Fruit fly (Drosophila melanogaster): Measurements from ENCODE around the gene Ir7e.

Ir7e gene

dm6 chrX:7931028-7931549 is 49.6 kb upstream of the Ir7e start, which contains the start of gene mahe (continued):
- TF ChIP-seq Trl (optimal IDR thresholded peaks at IDR 0.05), result peak; percentile 74 to 90
- TF ChIP-seq Trl (GFP tag; optimal IDR thresholded peaks at IDR 0.05), result peak; percentile 5
- TF ChIP-seq Dll (GFP tag; IDR thresholded peaks at IDR 0.05; ENCODE audit: partially characterized antibody), result peak; percentile 87
- TF ChIP-seq Awh (GFP tag; IDR thresholded peaks at IDR 0.05), result no peak
- TF ChIP-seq sqz (GFP tag; optimal IDR thresholded peaks at IDR 0.05), result peak; percentile 48
- TF ChIP-seq NC2α (GFP tag; optimal IDR thresholded peaks at IDR 0.05), result no peak
- TF ChIP-seq row (GFP tag; IDR thresholded peaks at IDR 0.05), result peak; percentile 32; the same call in 1 of the 3 replicates
- TF ChIP-seq HLH3B (GFP tag; IDR thresholded peaks at IDR 0.05), result 0 out of 2 replicates have a peak, but pooled peaks have one; percentile 7
- no peak for TF ChIP-seq CG13123 (GFP tag; optimal IDR thresholded peaks at IDR 0.05)
- peak; percentile 89 for TF ChIP-seq Bgb (GFP tag; IDR thresholded peaks at IDR 0.05; ENCODE audit: partially characterized antibody)
- no peak for TF ChIP-seq HmgD (GFP tag; optimal IDR thresholded peaks at IDR 0.05)
- TF ChIP-seq Doc3 (GFP tag; IDR thresholded peaks at IDR 0.05; ENCODE audit: partially characterized antibody), result peak; percentile 71
- TF ChIP-seq Sox102F (GFP tag; optimal IDR thresholded peaks at IDR 0.05), result no peak
- no peak for TF ChIP-seq CG4404 (GFP tag; IDR thresholded peaks at IDR 0.05)
- no peak for TF ChIP-seq CG4730 (GFP tag; IDR thresholded peaks at IDR 0.05)
- no peak for TF ChIP-seq br (optimal IDR thresholded peaks at IDR 0.05)
- TF ChIP-seq abd-A (tag; optimal IDR thresholded peaks at IDR 0.05), result no peak
- no peak for TF ChIP-seq klu (GFP tag; IDR thresholded peaks at IDR 0.05)
- TF ChIP-seq Hr39 (optimal IDR thresholded peaks at IDR 0.05), result no peak
- TF ChIP-seq bbx (GFP tag; IDR thresholded peaks at IDR 0.05; ENCODE audit: partially characterized antibody), result peak; percentile 94
- TF ChIP-seq CG6791 (GFP tag; IDR thresholded peaks at IDR 0.05; ENCODE audit: partially characterized antibody), result peak; percentile 91
- no peak for TF ChIP-seq fd64A (GFP tag; optimal IDR thresholded peaks at IDR 0.05)
- peak; percentile 49 for TF ChIP-seq CG12659 (GFP tag; optimal IDR thresholded peaks at IDR 0.05)
- TF ChIP-seq E2f2 (GFP tag; IDR thresholded peaks at IDR 0.05), result peak; percentile 86
- no peak for TF ChIP-seq CG6854 (GFP tag; optimal IDR thresholded peaks at IDR 0.05)
- peak; percentile 37 for TF ChIP-seq zen (tag; optimal IDR thresholded peaks at IDR 0.05)
- no peak for TF ChIP-seq tgo (GFP tag; IDR thresholded peaks at IDR 0.05)
- TF ChIP-seq Oaz (GFP tag; IDR thresholded peaks at IDR 0.05), result no peak
- peak; percentile 69 for TF ChIP-seq sna (GFP tag; IDR thresholded peaks at IDR 0.05; ENCODE audit: partially characterized antibody)
- no peak for TF ChIP-seq ATbp (GFP tag; optimal IDR thresholded peaks at IDR 0.05)
- no peak for TF ChIP-seq CG6254 (GFP tag; optimal IDR thresholded peaks at IDR 0.05)
- TF ChIP-seq zen2 (GFP tag; IDR thresholded peaks at IDR 0.05; ENCODE audit: partially characterized antibody), result peak; percentile 61; the same call in 1 of the 3 replicates
- TF ChIP-seq Poxn (GFP tag; IDR thresholded peaks at IDR 0.05), result no peak
- peak; percentile 77 for TF ChIP-seq Med (GFP tag)
- TF ChIP-seq Deaf1 (tag; optimal IDR thresholded peaks at IDR 0.05), result no peak
- TF ChIP-seq yki (optimal IDR thresholded peaks at IDR 0.05), result peak; percentile 43
- TF ChIP-seq CG3163 (GFP tag; optimal IDR thresholded peaks at IDR 0.05), result peak; percentile 71
- TF ChIP-seq pan (optimal IDR thresholded peaks at IDR 0.05), result no peak
- TF ChIP-seq pan (GFP tag; optimal IDR thresholded peaks at IDR 0.05 in 1 of 2, IDR thresholded peaks at IDR 0.05 in 1 of 2), result no peak
- peak; percentile 67; the same call in 2 of the 3 replicates for TF ChIP-seq hb (GFP tag; IDR thresholded peaks at IDR 0.05; ENCODE audit: partially characterized antibody)
- TF ChIP-seq CG14710 (tag; optimal IDR thresholded peaks at IDR 0.05), result peak; percentile 37
- peak; percentile 6; the same call in 1 of the 2 replicates for TF ChIP-seq vvl (GFP tag; IDR thresholded peaks at IDR 0.05)
- no peak for TF ChIP-seq D19A (tag; optimal IDR thresholded peaks at IDR 0.05)
- no peak for TF ChIP-seq BtbVII (GFP tag; optimal IDR thresholded peaks at IDR 0.05)
- TF ChIP-seq CG8944 (GFP tag; optimal IDR thresholded peaks at IDR 0.05), result no peak
- TF ChIP-seq z (GFP tag; IDR thresholded peaks at IDR 0.05), result no peak
- peak; percentile 63 for TF ChIP-seq tna (GFP tag; IDR thresholded peaks at IDR 0.05; ENCODE audit: partially characterized antibody)
- peak; percentile 75 for TF ChIP-seq hbn (GFP tag; IDR thresholded peaks at IDR 0.05; ENCODE audit: partially characterized antibody)
- TF ChIP-seq pzg (GFP tag; optimal IDR thresholded peaks at IDR 0.05), result peak; percentile 57
- TF ChIP-seq CG10959 (GFP tag; IDR thresholded peaks at IDR 0.05), result no peak
- no peak for TF ChIP-seq kay (GFP tag; optimal IDR thresholded peaks at IDR 0.05)
- no peak for TF ChIP-seq Dip3 (GFP tag; optimal IDR thresholded peaks at IDR 0.05)
